Worm (Caenorhabditis elegans) whole organism, mixed stage, embryonic: ENCODE data around the gene C53D6.6.

ENCODE experiments used
- M03D4.4 ChIP-seq: sonication (generic microtip); optimal IDR thresholded peaks from 2 replicates; lab custom pipeline; 2017; ENCODE audit warnings: mild to moderate bottlenecking, missing genetic modification characterization, missing compliant biosample characterization
- blmp-1 ChIP-seq: fragments of 150-350 bp; optimal IDR thresholded peaks from 2 replicates; lab custom pipeline; 2014; ENCODE audit warnings: missing biosample characterization, missing genetic modification characterization
- ceh-43 ChIP-seq: fragments of 200-800 bp; sonication (Bioruptor generic); optimal IDR thresholded peaks from 2 replicates; lab custom pipeline; 2018; ENCODE audit warnings: mild to moderate bottlenecking, missing genetic modification characterization, moderate library complexity, missing compliant biosample characterization
- ceh-83 ChIP-seq: fragments of 200-800 bp; sonication (Bioruptor generic); optimal IDR thresholded peaks from 2 replicates; lab custom pipeline; 2018; ENCODE audit warnings: mild to moderate bottlenecking, missing genetic modification characterization, missing compliant biosample characterization
- ces-1 ChIP-seq: fragments of 150-350 bp; optimal IDR thresholded peaks from 2 replicates; lab custom pipeline; 2014; ENCODE audit warnings: missing biosample characterization, missing genetic modification reagents, missing genetic modification characterization
- cnd-1 ChIP-seq: fragments of 200-800 bp; sonication (Bioruptor generic); optimal IDR thresholded peaks from 2 replicates; lab custom pipeline; 2018; ENCODE audit warnings: mild to moderate bottlenecking, missing genetic modification characterization, missing compliant biosample characterization
- drap-1 ChIP-seq: fragments of 200-800 bp; sonication (Bioruptor generic); optimal IDR thresholded peaks from 3 replicates; lab custom pipeline; 2018; ENCODE audit warnings: mild to moderate bottlenecking, missing genetic modification characterization, missing compliant biosample characterization
- elt-1 ChIP-seq: sonication (generic microtip); optimal IDR thresholded peaks from 2 replicates; lab custom pipeline; 2017; ENCODE audit warnings: missing genetic modification characterization, mild to moderate bottlenecking, missing compliant biosample characterization, antibody characterized with exemption, moderate library complexity, borderline replicate concordance; ENCODE audit not compliant: insufficient read depth
- flh-1 ChIP-seq: fragments of 200-800 bp; sonication (Bioruptor generic); optimal IDR thresholded peaks from 2 replicates; lab custom pipeline; 2018; ENCODE audit warnings: mild to moderate bottlenecking, missing genetic modification characterization, moderate library complexity, missing compliant biosample characterization
- ham-2 ChIP-seq: fragments of 200-800 bp; sonication (Bioruptor generic); optimal IDR thresholded peaks from 2 replicates; lab custom pipeline; 2018; ENCODE audit warnings: mild to moderate bottlenecking, missing genetic modification characterization, missing compliant biosample characterization
- hlh-1 ChIP-seq: fragments of 150-350 bp; optimal IDR thresholded peaks from 2 replicates; lab custom pipeline; 2014; ENCODE audit warnings: missing biosample characterization, missing genetic modification reagents, missing genetic modification characterization
- lin-13 ChIP-seq: fragments of 150-350 bp; optimal IDR thresholded peaks from 2 replicates; lab custom pipeline; 2014; ENCODE audit warnings: missing biosample characterization, missing genetic modification characterization
- lin-32 ChIP-seq: fragments of 200-800 bp; sonication (Bioruptor generic); optimal IDR thresholded peaks from 2 replicates; lab custom pipeline; 2018; ENCODE audit warnings: mild to moderate bottlenecking, missing genetic modification characterization, missing compliant biosample characterization
- lsy-2 ChIP-seq: fragments of 150-350 bp; optimal IDR thresholded peaks from 2 replicates; lab custom pipeline; 2014; ENCODE audit warnings: missing biosample characterization, missing genetic modification characterization
- mab-5 ChIP-seq: fragments of 150-350 bp; optimal IDR thresholded peaks from 2 replicates; lab custom pipeline; 2014; ENCODE audit warnings: missing biosample characterization, missing genetic modification characterization
- mep-1 ChIP-seq: fragments of 150-350 bp; optimal IDR thresholded peaks from 2 replicates; lab custom pipeline; 2017; ENCODE audit warnings: missing biosample characterization, missing genetic modification reagents, missing genetic modification characterization, inconsistent platforms
- mls-2 ChIP-seq: sonication (generic microtip); optimal IDR thresholded peaks from 2 replicates; lab custom pipeline; 2016; ENCODE audit warnings: mild to moderate bottlenecking, missing genetic modification characterization, moderate library complexity, missing compliant biosample characterization
- nhr-12 ChIP-seq: fragments of 150-350 bp; optimal IDR thresholded peaks from 2 replicates; lab custom pipeline; 2014; ENCODE audit warnings: missing biosample characterization, missing genetic modification characterization
- nhr-2 ChIP-seq: fragments of 150-350 bp; optimal IDR thresholded peaks from 2 replicates; lab custom pipeline; 2014; ENCODE audit warnings: missing biosample characterization, missing genetic modification characterization
- nhr-237 ChIP-seq: fragments of 150-350 bp; optimal IDR thresholded peaks from 2 replicates; lab custom pipeline; 2014; ENCODE audit warnings: missing biosample characterization, missing genetic modification characterization
- nhr-28 ChIP-seq: fragments of 150-350 bp; optimal IDR thresholded peaks from 2 replicates; lab custom pipeline; 2014; ENCODE audit warnings: missing biosample characterization, missing genetic modification characterization
- nhr-76 ChIP-seq: sonication (generic microtip); optimal IDR thresholded peaks from 2 replicates; lab custom pipeline; 2017; ENCODE audit warnings: missing biosample characterization, missing genetic modification characterization
- pha-4 ChIP-seq: fragments of 150-350 bp; optimal IDR thresholded peaks from 2 replicates; lab custom pipeline; 2018; ENCODE audit warnings: missing biosample characterization, missing genetic modification reagents, missing genetic modification characterization
- sem-2 ChIP-seq: fragments of 200-800 bp; sonication (Bioruptor generic); optimal IDR thresholded peaks from 2 replicates; lab custom pipeline; 2018; ENCODE audit warnings: mild to moderate bottlenecking, missing genetic modification characterization, missing compliant biosample characterization
- snpc-4 ChIP-seq: fragments of 150-350 bp; optimal IDR thresholded peaks from 2 replicates; lab custom pipeline; 2014; ENCODE audit warnings: missing biosample characterization, missing genetic modification characterization
- sptf-1 ChIP-seq: sonication (generic microtip); optimal IDR thresholded peaks from 2 replicates; lab custom pipeline; 2017; ENCODE audit warnings: mild to moderate bottlenecking, missing genetic modification characterization, moderate library complexity, missing compliant biosample characterization
- tbx-8 ChIP-seq: fragments of 200-800 bp; sonication (Bioruptor generic); optimal IDR thresholded peaks from 2 replicates; lab custom pipeline; 2018; ENCODE audit warnings: mild to moderate bottlenecking, missing genetic modification characterization, moderate library complexity, missing compliant biosample characterization
- unc-120 ChIP-seq: sonication (generic microtip); optimal IDR thresholded peaks from 2 replicates; lab custom pipeline; 2017; ENCODE audit warnings: missing genetic modification characterization, missing compliant biosample characterization; ENCODE audit not compliant: poor library complexity, severe bottlenecking
- unc-39 ChIP-seq: fragments of 150-350 bp; optimal IDR thresholded peaks from 2 replicates; lab custom pipeline; 2014; ENCODE audit warnings: missing biosample characterization, missing genetic modification characterization
- unc-62 ChIP-seq: fragments of 150-350 bp; optimal IDR thresholded peaks from 2 replicates; lab custom pipeline; 2014; ENCODE audit warnings: missing biosample characterization, missing genetic modification reagents, missing genetic modification characterization
- zip-8 ChIP-seq: fragments of 150-350 bp; optimal IDR thresholded peaks from 2 replicates; lab custom pipeline; 2014; ENCODE audit warnings: missing biosample characterization, missing genetic modification characterization
- ztf-11 ChIP-seq: fragments of 150-350 bp; optimal IDR thresholded peaks from 2 replicates; lab custom pipeline; 2014; ENCODE audit warnings: missing biosample characterization, missing genetic modification characterization

Gene C53D6.6

ce11 chrIV:9067277-9068197, 35.1 kb upstream of the C53D6.6 start:
- TF ChIP-seq zip-8 (tag; lab: Kevin White, UChicago), result peak; percentile 58
- TF ChIP-seq, all 35 proteins: peak for 1; not testable (repeated sequence) for 34

- no peak for TF ChIP-seq hlh-1 (tag; lab: Kevin White, UChicago)
- TF ChIP-seq mls-2 (tag; lab: Kevin White, UChicago), result no peak
- no peak for TF ChIP-seq ham-2 (GFP tag; lab: Kevin White, UChicago)
- no peak for TF ChIP-seq nhr-28
- TF ChIP-seq nhr-237 (tag; lab: Kevin White, UChicago), result no peak
- no peak for TF ChIP-seq ztf-11 (tag; lab: Kevin White, UChicago)
- TF ChIP-seq tbx-8 (GFP tag; lab: Kevin White, UChicago), result no peak
- no peak for TF ChIP-seq nhr-2 (tag; lab: Kevin White, UChicago)
- no peak for TF ChIP-seq unc-120 (tag; lab: Kevin White, UChicago)
- no peak for TF ChIP-seq sem-2 (GFP tag; lab: Kevin White, UChicago)
- no peak for TF ChIP-seq mab-5 (tag; lab: Kevin White, UChicago)
- TF ChIP-seq snpc-4 (tag; lab: Kevin White, UChicago), result no peak
- TF ChIP-seq nhr-76, result no peak
- no peak for TF ChIP-seq flh-1 (GFP tag; lab: Kevin White, UChicago)
- no peak for TF ChIP-seq elt-1 (tag; lab: Kevin White, UChicago)
- no peak for TF ChIP-seq mep-1 (tag; lab: Kevin White, UChicago)
- TF ChIP-seq cnd-1 (tag; lab: Kevin White, UChicago), result no peak
- TF ChIP-seq drap-1 (GFP tag; lab: Kevin White, UChicago), result no peak
- no peak for TF ChIP-seq lsy-2 (tag; lab: Kevin White, UChicago)
Measured at ce11 chrIV:9063518-9063917, 31.1 kb upstream of the C53D6.6 start.

- TF ChIP-seq ztf-11 (tag; lab: Kevin White, UChicago) (no peak), tbx-8 (GFP tag; lab: Kevin White, UChicago) (no peak), nhr-12 (tag; lab: Kevin White, UChicago) (no peak), ceh-43 (GFP tag; lab: Kevin White, UChicago) (no peak), blmp-1 (tag; lab: Kevin White, UChicago) (no peak), mls-2 (tag; lab: Kevin White, UChicago) (no peak), unc-120 (tag; lab: Kevin White, UChicago) (no peak), elt-1 (tag; lab: Kevin White, UChicago) (no peak), drap-1 (GFP tag; lab: Kevin White, UChicago) (no peak), unc-39 (tag; lab: Kevin White, UChicago) (no peak), M03D4.4 (no peak), ceh-83 (no peak), lsy-2 (tag; lab: Kevin White, UChicago) (no peak), ces-1 (GFP tag; lab: Kevin White, UChicago) (no peak), sptf-1 (tag; lab: Kevin White, UChicago) (no peak)
Measured at ce11 chrIV:9053403-9053802, 20.9 kb upstream of the C53D6.6 start.

- TF ChIP-seq lin-13 (tag; lab: Kevin White, UChicago) (no peak), blmp-1 (tag; lab: Kevin White, UChicago) (no peak), nhr-12 (tag; lab: Kevin White, UChicago) (no peak), unc-62 (GFP tag; lab: Kevin White, UChicago) (no peak), unc-39 (tag; lab: Kevin White, UChicago) (no peak), sem-2 (GFP tag; lab: Kevin White, UChicago) (no peak), mep-1 (tag; lab: Kevin White, UChicago) (no peak), elt-1 (tag; lab: Kevin White, UChicago) (no peak), pha-4 (tag; lab: Kevin White, UChicago) (no peak), mls-2 (tag; lab: Kevin White, UChicago) (no peak), hlh-1 (tag; lab: Kevin White, UChicago) (no peak), lin-32 (GFP tag; lab: Kevin White, UChicago) (no peak), ceh-43 (GFP tag; lab: Kevin White, UChicago) (no peak), tbx-8 (GFP tag; lab: Kevin White, UChicago) (no peak)
Measured at ce11 chrIV:9051510-9052175, 19.2 kb upstream of the C53D6.6 start.
